Worm (Caenorhabditis elegans) whole organism, L1 larva: ENCODE measurements around the gene unc-77.

Source experiments
- C04F5.9 ChIP-seq: sonication (generic microtip); optimal IDR thresholded peaks from 2 replicates; lab custom pipeline; 2016; ENCODE audit warnings: missing genetic modification characterization, missing compliant biosample characterization
- C16A3.4 ChIP-seq: fragments of 150-350 bp; optimal IDR thresholded peaks from 2 replicates; lab custom pipeline; 2014; ENCODE audit warnings: missing biosample characterization, missing genetic modification characterization
- C34B4.2 ChIP-seq: sonication (generic microtip); optimal IDR thresholded peaks from 2 replicates; lab custom pipeline; 2017; ENCODE audit warnings: mild to moderate bottlenecking, missing genetic modification characterization, missing compliant biosample characterization
- F16B12.6 ChIP-seq: fragments of 150-350 bp; optimal IDR thresholded peaks from 2 replicates; lab custom pipeline; 2014; ENCODE audit warnings: missing biosample characterization, missing genetic modification characterization
- Y116A8C.19 ChIP-seq: sonication (generic microtip); optimal IDR thresholded peaks from 2 replicates; lab custom pipeline; 2016; ENCODE audit warnings: missing compliant biosample characterization, missing genetic modification characterization, borderline replicate concordance
- aly-2 ChIP-seq: fragments of 150-350 bp; optimal IDR thresholded peaks from 2 replicates; lab custom pipeline; 2014; ENCODE audit warnings: missing biosample characterization, missing genetic modification characterization
- ama-1 ChIP-seq: fragments of 150-350 bp; optimal IDR thresholded peaks from 2 replicates; lab custom pipeline; 2014
- blmp-1 ChIP-seq: fragments of 150-350 bp; optimal IDR thresholded peaks from 2 replicates; lab custom pipeline; 2014; ENCODE audit warnings: missing biosample characterization, missing genetic modification characterization
- ceh-63 ChIP-seq: fragments of 200-800 bp; sonication (Bioruptor generic); optimal IDR thresholded peaks from 2 replicates; lab custom pipeline; 2018; ENCODE audit warnings: mild to moderate bottlenecking, missing genetic modification characterization, missing compliant biosample characterization
- ceh-90 ChIP-seq: sonication (generic microtip); optimal IDR thresholded peaks from 2 replicates; lab custom pipeline; 2016; ENCODE audit warnings: missing genetic modification characterization, missing compliant biosample characterization
- dsc-1 ChIP-seq: sonication (generic microtip); optimal IDR thresholded peaks from 2 replicates; lab custom pipeline; 2016; ENCODE audit warnings: mild to moderate bottlenecking, missing genetic modification characterization, missing compliant biosample characterization
- efl-1 ChIP-seq, 4 experiments: fragments of 150-350 bp; optimal IDR thresholded peaks in 3 of 4; peaks in 1 of 4; 1 replicate in 1 of 4; 2 replicates in 3 of 4; lab custom pipeline; 2014; ENCODE audit warnings: missing biosample characterization in 2 of 4, missing genetic modification characterization in 2 of 4, missing genetic modification reagents in 2 of 4
- egl-13 ChIP-seq: sonication (generic microtip); optimal IDR thresholded peaks from 2 replicates; lab custom pipeline; 2016; ENCODE audit warnings: missing genotype, missing genetic modification reagents, missing genetic modification characterization, missing compliant biosample characterization
- elt-2 ChIP-seq: sonication (generic microtip); optimal IDR thresholded peaks from 2 replicates; lab custom pipeline; 2016; ENCODE audit warnings: missing genetic modification characterization, mild to moderate bottlenecking, inconsistent platforms, missing compliant biosample characterization, missing genetic modification reagents
- fkh-10 ChIP-seq: sonication (generic microtip); optimal IDR thresholded peaks from 2 replicates; lab custom pipeline; 2017; ENCODE audit warnings: missing biosample characterization, missing genetic modification reagents, missing genetic modification characterization
- fkh-8 ChIP-seq: sonication (generic microtip); optimal IDR thresholded peaks from 2 replicates; lab custom pipeline; 2016; ENCODE audit warnings: mild to moderate bottlenecking, missing genetic modification characterization, missing compliant biosample characterization
- grh-1 ChIP-seq: fragments of 200-800 bp; sonication (Bioruptor generic); IDR thresholded peaks from 2 replicates; pipeline ENCODE4 v1.3.6; 2022; ENCODE audit warnings: missing genetic modification reagents, missing genetic modification characterization, missing compliant biosample characterization
- hlh-4 ChIP-seq: sonication (generic microtip); optimal IDR thresholded peaks from 2 replicates; lab custom pipeline; 2016; ENCODE audit warnings: mild to moderate bottlenecking, missing genetic modification characterization, missing compliant biosample characterization
- hpl-2 ChIP-seq: fragments of 150-350 bp; optimal IDR thresholded peaks from 2 replicates; lab custom pipeline; 2014; ENCODE audit warnings: missing biosample characterization, missing genetic modification reagents, missing genetic modification characterization
- isw-1 ChIP-seq: fragments of 200-800 bp; sonication (Bioruptor generic); IDR thresholded peaks from 2 replicates; pipeline ENCODE4 v1.3.6; 2022; ENCODE audit warnings: missing genetic modification characterization, missing compliant biosample characterization
- jun-1 ChIP-seq: fragments of 150-350 bp; optimal IDR thresholded peaks from 2 replicates; lab custom pipeline; 2014; ENCODE audit warnings: missing biosample characterization, missing genetic modification reagents, missing genetic modification characterization
- lin-13 ChIP-seq: fragments of 150-350 bp; optimal IDR thresholded peaks from 2 replicates; lab custom pipeline; 2014; ENCODE audit warnings: missing biosample characterization, missing genetic modification reagents, missing genetic modification characterization
- lir-3 ChIP-seq: sonication (generic microtip); optimal IDR thresholded peaks from 2 replicates; lab custom pipeline; 2016; ENCODE audit warnings: mild to moderate bottlenecking, missing genetic modification characterization, moderate library complexity, missing compliant biosample characterization; ENCODE audit not compliant: poor library complexity
- mef-2 ChIP-seq: fragments of 150-350 bp; optimal IDR thresholded peaks from 2 replicates; lab custom pipeline; 2014; ENCODE audit warnings: missing biosample characterization, missing genetic modification characterization
- nhr-12 ChIP-seq: sonication (generic microtip); optimal IDR thresholded peaks from 2 replicates; lab custom pipeline; 2017; ENCODE audit warnings: missing biosample characterization, missing genetic modification characterization
- nhr-28 ChIP-seq: fragments of 150-350 bp; optimal IDR thresholded peaks from 2 replicates; lab custom pipeline; 2014; ENCODE audit warnings: missing biosample characterization, missing genetic modification characterization
- nhr-71 ChIP-seq: sonication (generic microtip); optimal IDR thresholded peaks from 2 replicates; lab custom pipeline; 2016; ENCODE audit warnings: mild to moderate bottlenecking, missing genetic modification characterization, moderate library complexity, missing compliant biosample characterization
- nhr-76 ChIP-seq: sonication (generic microtip); optimal IDR thresholded peaks from 2 replicates; lab custom pipeline; 2017; ENCODE audit warnings: missing biosample characterization, missing genetic modification characterization
- nhr-85 ChIP-seq: sonication (generic microtip); peaks from one replicate; lab custom pipeline; 2016; ENCODE audit warnings: missing genetic modification characterization, inconsistent platforms, missing compliant biosample characterization
- pax-3 ChIP-seq: fragments of 200-800 bp; sonication (Bioruptor generic); optimal IDR thresholded peaks from 2 replicates; lab custom pipeline; 2018; ENCODE audit warnings: mild to moderate bottlenecking, missing genetic modification characterization, moderate library complexity, missing compliant biosample characterization
- rnt-1 ChIP-seq: sonication (generic microtip); optimal IDR thresholded peaks from 2 replicates; lab custom pipeline; 2016; ENCODE audit warnings: mild to moderate bottlenecking, missing genetic modification characterization, moderate library complexity, missing compliant biosample characterization
- skn-1 ChIP-seq: fragments of 150-350 bp; optimal IDR thresholded peaks from 2 replicates; lab custom pipeline; 2014; ENCODE audit warnings: missing biosample characterization, missing genetic modification characterization
- snpc-4 ChIP-seq: fragments of 150-350 bp; optimal IDR thresholded peaks from 2 replicates; lab custom pipeline; 2014; ENCODE audit warnings: missing biosample characterization, missing genetic modification characterization
- snu-23 ChIP-seq: sonication (generic microtip); optimal IDR thresholded peaks from 2 replicates; lab custom pipeline; 2016; ENCODE audit warnings: missing genetic modification characterization, missing compliant biosample characterization
- sptf-1 ChIP-seq: fragments of 150-350 bp; optimal IDR thresholded peaks from 2 replicates; lab custom pipeline; 2014; ENCODE audit warnings: missing biosample characterization, missing genetic modification characterization
- tbx-2 ChIP-seq: sonication (generic microtip); optimal IDR thresholded peaks from 2 replicates; lab custom pipeline; 2016; ENCODE audit warnings: missing genetic modification characterization, missing compliant biosample characterization
- tlp-1 ChIP-seq: fragments of 150-350 bp; optimal IDR thresholded peaks from 2 replicates; lab custom pipeline; 2014; ENCODE audit warnings: missing biosample characterization, missing genetic modification characterization
- unc-130 ChIP-seq: fragments of 150-350 bp; optimal IDR thresholded peaks from 2 replicates; lab custom pipeline; 2017; ENCODE audit warnings: missing biosample characterization, missing genetic modification characterization, inconsistent platforms
- unc-62 ChIP-seq: fragments of 150-350 bp; optimal IDR thresholded peaks from 2 replicates; lab custom pipeline; 2014; ENCODE audit warnings: missing biosample characterization, missing genetic modification reagents, missing genetic modification characterization
- unc-86 ChIP-seq: sonication (generic microtip); optimal IDR thresholded peaks from 2 replicates; lab custom pipeline; 2016; ENCODE audit warnings: missing genetic modification characterization, missing compliant biosample characterization
- xbp-1 ChIP-seq: sonication (generic microtip); optimal IDR thresholded peaks from 2 replicates; lab custom pipeline; 2016; ENCODE audit warnings: missing genetic modification characterization, missing compliant biosample characterization
- zag-1 ChIP-seq: fragments of 150-350 bp; optimal IDR thresholded peaks from 2 replicates; lab custom pipeline; 2014; ENCODE audit warnings: missing biosample characterization, missing genetic modification characterization
- zip-4 ChIP-seq: fragments of 200-800 bp; sonication (Bioruptor generic); optimal IDR thresholded peaks from 2 replicates; lab custom pipeline; 2018; ENCODE audit warnings: mild to moderate bottlenecking, missing genetic modification characterization, moderate library complexity, missing compliant biosample characterization
- ztf-11 ChIP-seq, 2 experiments: sonication (generic microtip); optimal IDR thresholded peaks; 2 replicates each; lab custom pipeline; 2016 to 2017; ENCODE audit warnings: missing genetic modification characterization in 2 of 2, missing biosample characterization in 1 of 2, missing compliant biosample characterization in 1 of 2

Gene unc-77

ce11 chrIV:6206294-6206776, 22.7 kb upstream of the unc-77 start, which contains the start of gene C49A9.10 (continued):
- TF ChIP-seq tbx-2 (tag; lab: Kevin White, UChicago) (peak; percentile 96), unc-86 (tag; lab: Kevin White, UChicago) (peak; percentile 88), efl-1 (optimal IDR thresholded peaks at IDR 0.05; lab: Kevin White, UChicago) (peak; percentile 98 to 99), efl-1 (GFP tag; optimal IDR thresholded peaks at IDR 0.05 in 1 of 2; lab: Kevin White, UChicago) (peak; percentile 98 to 100), nhr-12 (tag; lab: Kevin White, UChicago) (no peak), F16B12.6 (tag; lab: Kevin White, UChicago) (peak; percentile 58), Y116A8C.19 (tag; lab: Kevin White, UChicago) (peak; percentile 88), lir-3 (tag; lab: Kevin White, UChicago) (peak; percentile 99), skn-1 (tag; lab: Kevin White, UChicago) (peak; percentile 79), dsc-1 (peak; percentile 97), snu-23 (peak; percentile 91), lin-13 (GFP tag; lab: Kevin White, UChicago) (peak; percentile 63), C04F5.9 (tag; lab: Kevin White, UChicago) (peak; percentile 93), jun-1 (tag; lab: Kevin White, UChicago) (peak; percentile 53), nhr-85 (tag; lab: Kevin White, UChicago) (peak; percentile 97), tlp-1 (tag; lab: Kevin White, UChicago) (no peak), ceh-63 (no peak), grh-1 (GFP tag; lab: Robert Waterston, UW) (peak; percentile 87), C16A3.4 (tag; lab: Kevin White, UChicago) (peak; percentile 63), C34B4.2 (peak; percentile 61), snpc-4 (peak; percentile 70), aly-2 (tag; lab: Kevin White, UChicago) (peak; percentile 9), rnt-1 (peak; percentile 100), egl-13 (tag; lab: Kevin White, UChicago) (peak; percentile 95), pax-3 (peak; percentile 97), sptf-1 (no peak), unc-62 (GFP tag; lab: Kevin White, UChicago) (no peak), zag-1 (tag; lab: Kevin White, UChicago) (no peak), mef-2 (tag; lab: Kevin White, UChicago) (peak; percentile 41), ceh-90 (tag; lab: Kevin White, UChicago) (peak; percentile 98), unc-130 (tag; lab: Kevin White, UChicago) (peak; percentile 88), fkh-10 (no peak), xbp-1 (tag; lab: Kevin White, UChicago) (peak; percentile 92), ama-1 (lab: Kevin White, UChicago) (no peak), hlh-4 (tag; lab: Kevin White, UChicago) (peak; percentile 88), ztf-11 (tag; optimal IDR thresholded peaks at IDR 0.05; lab: Kevin White, UChicago) (peak in 1 of 2 experiments; percentile 98), nhr-28 (tag; lab: Kevin White, UChicago) (no peak), zip-4 (peak; percentile 80)

- no peak for TF ChIP-seq elt-2 (tag; lab: Kevin White, UChicago)
- no peak for TF ChIP-seq tbx-2 (tag; lab: Kevin White, UChicago)
- peak; percentile 11 for TF ChIP-seq hlh-4 (tag; lab: Kevin White, UChicago)
- TF ChIP-seq pax-3: no peak
These were observed 18.1 kb upstream of the unc-77 start, which contains the start of gene tkr-2 for ce11 chrIV:6201769-6202168. TSS of gene tkr-2 (plus strand) at chrIV:6202069.

ce11 chrIV:6200249-6200648, 16.6 kb upstream of the unc-77 start:
- TF ChIP-seq sptf-1 (no peak), hlh-4 (tag; lab: Kevin White, UChicago) (peak; percentile 96), blmp-1 (tag; lab: Kevin White, UChicago) (no peak), nhr-28 (tag; lab: Kevin White, UChicago) (no peak), fkh-10 (no peak), nhr-76 (tag; lab: Kevin White, UChicago) (no peak), snu-23 (no peak), fkh-8 (tag; lab: Kevin White, UChicago) (peak; percentile 23), lir-3 (tag; lab: Kevin White, UChicago) (no peak), pax-3 (no peak), nhr-71 (tag; lab: Kevin White, UChicago) (peak; percentile 28), hpl-2 (GFP tag; lab: Kevin White, UChicago) (no peak), C04F5.9 (tag; lab: Kevin White, UChicago) (no peak), isw-1 (GFP tag; lab: Robert Waterston, UW) (no peak)
